Worm (Caenorhabditis elegans): ENCODE measurements around the gene ceh-39.

Gene ceh-39

DNA sequence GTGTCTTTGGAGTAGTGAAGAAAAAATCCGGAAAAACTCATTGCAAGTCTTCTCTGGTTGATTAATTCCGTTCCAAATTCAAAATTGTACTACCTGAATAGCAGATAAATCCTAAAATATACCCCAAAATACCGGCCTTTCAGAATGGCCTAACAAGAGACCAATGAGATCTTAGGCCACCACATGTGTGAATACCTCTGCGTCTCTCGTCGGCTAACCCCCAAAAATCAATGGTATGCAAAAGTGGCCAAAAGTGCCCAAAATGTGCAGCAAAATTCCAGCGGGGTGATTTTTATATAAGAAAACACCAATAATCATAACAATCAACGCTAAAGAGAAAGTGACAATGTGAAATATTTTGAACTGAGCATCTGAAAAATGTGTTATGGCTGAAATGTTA lies 2.4 kb downstream of the ceh-39 start, which contains the start of gene T26C11.9 (continued):
- no peak for TF ChIP-seq nfya-1 (tag; optimal IDR thresholded peaks at IDR 0.05)
- TF ChIP-seq ceh-19 (GFP tag; optimal IDR thresholded peaks at IDR 0.05), result no peak
- TF ChIP-seq K09A11.1 (tag; optimal IDR thresholded peaks at IDR 0.05; ENCODE audit: insufficient read depth), result no peak
- TF ChIP-seq ama-1 (optimal IDR thresholded peaks at IDR 0.05), result no peak
- no peak for TF ChIP-seq sox-4 (tag; optimal IDR thresholded peaks at IDR 0.05)
- TF ChIP-seq ahr-1 (tag; optimal IDR thresholded peaks at IDR 0.05), result no peak
- no peak for TF ChIP-seq sox-2 (GFP tag; IDR thresholded peaks at IDR 0.05)
- no peak for TF ChIP-seq ceh-18 (tag; optimal IDR thresholded peaks at IDR 0.05)
- TF ChIP-seq ceh-45 (GFP tag; IDR thresholded peaks at IDR 0.05), result no peak
- no peak for TF ChIP-seq pat-9 (tag; optimal IDR thresholded peaks at IDR 0.05)
- TF ChIP-seq ceh-22 (tag; optimal IDR thresholded peaks at IDR 0.05), result no peak
- TF ChIP-seq elt-2 (tag; optimal IDR thresholded peaks at IDR 0.05), result peak; percentile 5
- TF ChIP-seq zip-5 (tag; optimal IDR thresholded peaks at IDR 0.05), result peak; percentile 6
- no peak for TF ChIP-seq ceh-24 (tag; optimal IDR thresholded peaks at IDR 0.05)
- no peak for TF ChIP-seq pag-3 (tag; optimal IDR thresholded peaks at IDR 0.05; ENCODE audit: borderline replicate concordance)
- no peak for TF ChIP-seq K02D7.2 (tag; optimal IDR thresholded peaks at IDR 0.05)

DNA sequence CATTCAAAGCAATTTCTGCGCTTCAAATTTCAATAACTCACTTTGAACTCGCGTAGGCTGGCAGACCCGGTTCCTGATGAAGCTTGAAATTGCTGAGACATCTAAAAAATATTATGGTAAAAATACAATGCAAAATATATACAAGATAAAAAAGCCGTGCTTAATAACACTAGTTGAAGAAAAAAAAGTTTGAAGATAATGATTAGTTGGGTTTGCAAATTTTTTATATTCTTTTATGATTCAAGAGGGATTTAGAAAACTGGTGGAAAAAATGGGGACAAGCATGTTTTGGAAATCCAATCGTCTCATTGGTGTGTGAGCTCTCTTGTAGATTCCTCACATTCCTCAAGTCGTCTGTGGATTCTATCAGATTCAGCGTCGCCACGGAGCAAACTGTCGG lies 3.3 kb downstream of the ceh-39 start, which contains the start of gene ceh-21:
ceh-21 (minus strand) TSS at position 101 of the 400 bp plus-strand sequence.
- no peak for TF ChIP-seq dmd-4 (tag; optimal IDR thresholded peaks at IDR 0.05; ENCODE audit: borderline replicate concordance)

DNA sequence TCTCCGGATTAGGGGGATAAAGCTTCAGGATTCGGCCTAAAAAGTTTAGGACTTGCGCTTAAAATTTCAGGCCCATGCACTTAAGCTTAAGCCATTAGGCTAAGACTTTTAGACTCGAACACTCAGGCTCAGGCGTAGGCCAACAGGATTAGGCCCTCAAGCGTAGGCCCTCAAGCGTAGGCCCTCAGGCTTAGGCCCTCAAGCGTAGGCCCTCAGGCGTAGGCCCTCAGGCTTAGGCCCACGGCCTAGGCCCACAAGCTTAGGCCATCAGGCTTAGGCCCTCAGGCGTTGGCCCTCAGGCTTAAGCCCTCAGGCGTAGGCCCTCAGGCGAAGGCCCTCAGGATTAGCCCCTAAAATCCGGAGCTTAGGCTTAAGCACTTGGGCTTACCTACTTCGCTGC lies 5.4 kb downstream of the ceh-39 start:
- TF ChIP-seq hlh-15 (tag; optimal IDR thresholded peaks at IDR 0.05), result no peak
- no peak for TF ChIP-seq ceh-18 (tag; optimal IDR thresholded peaks at IDR 0.05)
- TF ChIP-seq ceh-48 (tag; optimal IDR thresholded peaks at IDR 0.05), result no peak
- TF ChIP-seq ama-1 (optimal IDR thresholded peaks at IDR 0.05), result no peak
- no peak for TF ChIP-seq pax-1 (tag; optimal IDR thresholded peaks at IDR 0.05)
- TF ChIP-seq C38D4.7 (GFP tag; optimal IDR thresholded peaks at IDR 0.05), result no peak
- TF ChIP-seq K02D7.2 (tag; optimal IDR thresholded peaks at IDR 0.05), result no peak

DNA sequence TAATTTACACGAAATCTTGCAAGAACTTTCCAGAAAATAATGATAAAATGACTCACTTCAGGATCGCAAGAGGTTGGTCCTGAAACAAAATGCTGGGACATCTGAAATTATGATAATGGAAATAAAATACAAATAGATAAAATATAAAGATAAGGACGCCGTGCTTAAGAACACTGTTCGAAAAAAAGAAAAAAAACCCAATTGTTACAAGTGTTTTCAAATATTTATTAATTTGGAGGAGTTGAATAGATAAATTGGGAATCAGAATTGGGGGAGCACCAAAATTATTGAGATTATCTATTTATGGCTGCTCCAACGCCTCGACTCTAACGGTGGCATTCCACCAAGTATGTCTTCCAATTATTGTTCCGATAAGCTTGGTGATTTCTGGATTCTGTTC lies 7.4 kb downstream of the ceh-39 start, which contains the start of gene ceh-41:
ceh-41 (minus strand) TSS at position 101 of the 400 bp plus-strand sequence.
- TF ChIP-seq tbx-7 (tag; optimal IDR thresholded peaks at IDR 0.05) (no peak), unc-3 (GFP tag; conservative IDR thresholded peaks at IDR 0.05) (no peak), unc-3 (tag; optimal IDR thresholded peaks at IDR 0.05) (no peak), ztf-16 (tag; optimal IDR thresholded peaks at IDR 0.05) (no peak)

DNA sequence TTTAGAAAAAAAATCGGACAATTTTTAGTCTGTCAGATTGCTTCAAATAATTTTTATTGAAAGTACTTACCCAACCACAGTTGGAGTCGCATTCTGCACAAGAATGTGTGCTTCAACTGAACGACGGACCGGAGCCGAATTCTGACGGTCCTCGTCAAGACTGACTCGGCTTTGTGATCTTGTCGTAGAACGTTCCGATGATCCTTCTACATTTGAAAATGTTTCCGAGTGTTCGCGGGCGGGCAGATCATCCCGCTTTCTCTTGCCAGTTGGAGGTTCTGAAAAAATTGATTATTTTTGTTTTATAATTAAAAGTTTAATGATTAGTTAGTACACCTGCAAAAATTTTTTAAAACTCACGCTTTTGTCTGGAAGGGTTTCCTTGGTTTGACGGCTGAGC lies 8.3 kb downstream of the ceh-39 start:
- TF ChIP-seq K09A11.1 (tag; optimal IDR thresholded peaks at IDR 0.05; ENCODE audit: insufficient read depth), result no peak
- TF ChIP-seq pqm-1 (tag; optimal IDR thresholded peaks at IDR 0.05), result no peak
- no peak for TF ChIP-seq dmd-4 (tag; optimal IDR thresholded peaks at IDR 0.05; ENCODE audit: borderline replicate concordance)
- TF ChIP-seq nhr-232 (tag; optimal IDR thresholded peaks at IDR 0.05), result no peak
- no peak for TF ChIP-seq tbx-7 (tag; optimal IDR thresholded peaks at IDR 0.05)
- TF ChIP-seq hlh-15 (tag; optimal IDR thresholded peaks at IDR 0.05), result no peak
- TF ChIP-seq madf-2 (tag; optimal IDR thresholded peaks at IDR 0.05), result no peak
- TF ChIP-seq ceh-18 (tag; optimal IDR thresholded peaks at IDR 0.05), result no peak
- no peak for TF ChIP-seq ttx-3 (tag; optimal IDR thresholded peaks at IDR 0.05)
- no peak for TF ChIP-seq pha-2 (tag; optimal IDR thresholded peaks at IDR 0.05)

DNA sequence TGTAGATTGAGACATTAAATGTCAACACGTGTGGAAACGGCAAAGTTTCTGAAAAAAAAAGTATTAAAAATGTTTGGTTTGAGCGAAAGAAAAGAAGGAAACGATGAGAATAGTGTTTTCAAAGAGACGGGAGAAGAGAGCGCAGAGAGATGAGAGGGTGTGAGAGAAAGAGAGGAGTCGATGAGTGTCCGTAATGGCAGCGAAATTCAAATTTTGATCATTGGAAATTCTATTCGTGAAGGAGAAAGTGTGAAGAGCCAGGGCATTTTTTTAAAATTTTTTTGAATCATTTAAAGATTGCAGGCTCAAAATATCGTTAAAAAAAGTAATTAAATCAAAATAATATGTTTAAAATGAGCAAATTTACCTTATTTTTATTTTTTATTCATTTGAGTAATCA lies 10.5 kb downstream of the ceh-39 start, which contains the start of gene T26C11.4:
T26C11.4 (minus strand) TSS at position 54 of the 400 bp plus-strand sequence.
- TF ChIP-seq unc-55 (GFP tag; optimal IDR thresholded peaks at IDR 0.05), result peak; percentile 31
- no peak for TF ChIP-seq hlh-30 (tag; optimal IDR thresholded peaks at IDR 0.05; ENCODE audit: insufficient read depth)
- TF ChIP-seq sdc-2 (tag; optimal IDR thresholded peaks at IDR 0.05), result peak; percentile 41
